Worm (Caenorhabditis elegans): ENCODE data around the gene lgc-23.

- TF ChIP-seq unc-39 (tag; optimal IDR thresholded peaks at IDR 0.05) (no peak), pha-4 (tag; optimal IDR thresholded peaks at IDR 0.05) (no peak), nhr-2 (tag; optimal IDR thresholded peaks at IDR 0.05) (no peak), mep-1 (tag; optimal IDR thresholded peaks at IDR 0.05) (no peak), bed-3 (GFP tag; optimal IDR thresholded peaks at IDR 0.05) (no peak), nhr-28 (tag; optimal IDR thresholded peaks at IDR 0.05) (no peak), unc-62 (GFP tag; optimal IDR thresholded peaks at IDR 0.05) (no peak), tbx-8 (GFP tag; optimal IDR thresholded peaks at IDR 0.05) (no peak), lin-13 (tag; optimal IDR thresholded peaks at IDR 0.05) (no peak), elt-3 (tag; optimal IDR thresholded peaks at IDR 0.05) (no peak)
Observed at ce11 chrX:12103712-12104111, 38.7 kb downstream of the lgc-23 start, which contains the start of gene W03G11.3.

All from whole organism, mixed stage, embryonic.